Fruit fly (Drosophila melanogaster) whole organism, wandering third instar larva: ENCODE data around the gene CG5886.

Source experiments
- Myc ChIP-seq: fragments of >200 bp; optimal IDR thresholded peaks from 2 replicates; lab custom pipeline; 2017
- fru ChIP-seq: fragments of 200-800 bp; sonication (Bioruptor generic); optimal IDR thresholded peaks from 3 replicates; lab custom pipeline; 2016; ENCODE audit warnings: missing biosample characterization, mild to moderate bottlenecking, missing genetic modification characterization
- rgr ChIP-seq: fragments of 200-800 bp; sonication (Bioruptor generic); optimal IDR thresholded peaks from 3 replicates; lab custom pipeline; 2016; ENCODE audit warnings: missing biosample characterization, mild to moderate bottlenecking, missing genetic modification characterization

- TF ChIP-seq rgr (GFP tag; lab: Kevin White, UChicago): no peak
- no peak for TF ChIP-seq Myc (lab: Kevin White, UChicago)
- TF ChIP-seq fru: no peak
These were observed 39.8 kb upstream of the CG5886 start, which contains the start of the genes Acam and CG17770 for dm6 chr3R:25811611-25812010.
